Fruit fly (Drosophila melanogaster): ENCODE data around the gene ATPsynCF6.

- no peak for TF ChIP-seq usp (GFP tag; optimal IDR thresholded peaks at IDR 0.05)
- TF ChIP-seq psq (optimal IDR thresholded peaks at IDR 0.05): no peak
- TF ChIP-seq pan (optimal IDR thresholded peaks at IDR 0.05): no peak
- no peak for TF ChIP-seq Dll (optimal IDR thresholded peaks at IDR 0.05)
- no peak for TF ChIP-seq CG8478 (optimal IDR thresholded peaks at IDR 0.05)
- no peak for TF ChIP-seq EcR (GFP tag; optimal IDR thresholded peaks at IDR 0.05)
These were observed 9.2 kb upstream of the ATPsynCF6 start for dm6 chr3R:23365028-23365427.

Data from whole organism.